Fruit fly (Drosophila melanogaster) whole organism, adult: Measurements from ENCODE around the gene Liprin-beta.

Experiments
- CG11617 ChIP-seq: fragments of 200-800 bp; sonication (Bioruptor generic); optimal IDR thresholded peaks from 2 replicates; lab custom pipeline; 2017; ENCODE audit warnings: mild to moderate bottlenecking, missing biosample characterization, missing genetic modification reagents, missing genetic modification characterization
- CG12768 ChIP-seq: fragments of 200-800 bp; sonication (Bioruptor generic); optimal IDR thresholded peaks from 2 replicates; lab custom pipeline; 2017; ENCODE audit warnings: missing biosample characterization, missing genetic modification characterization, mild to moderate bottlenecking, moderate library complexity, missing genetic modification reagents
- CG14711 ChIP-seq: fragments of 200-800 bp; sonication (Bioruptor generic); optimal IDR thresholded peaks from 2 replicates; lab custom pipeline; 2018; ENCODE audit warnings: missing biosample characterization, mild to moderate bottlenecking, missing genetic modification characterization, moderate library complexity
- CG1620 ChIP-seq: fragments of 200-800 bp; sonication (Bioruptor generic); optimal IDR thresholded peaks from 2 replicates; lab custom pipeline; 2016; ENCODE audit warnings: missing biosample characterization, missing genetic modification characterization
- CG33017 ChIP-seq: fragments of 200-800 bp; sonication (Bioruptor generic); optimal IDR thresholded peaks from 2 replicates; lab custom pipeline; 2018; ENCODE audit warnings: missing biosample characterization, mild to moderate bottlenecking, missing genetic modification characterization, moderate library complexity
- CG5204 ChIP-seq: fragments of 200-800 bp; sonication (Bioruptor generic); optimal IDR thresholded peaks from 2 replicates; lab custom pipeline; 2016; ENCODE audit warnings: missing biosample characterization, missing genetic modification characterization
- CG7045 ChIP-seq: fragments of 200-800 bp; sonication (Bioruptor generic); optimal IDR thresholded peaks from 2 replicates; lab custom pipeline; 2017; ENCODE audit warnings: missing biosample characterization, mild to moderate bottlenecking, missing genetic modification characterization
- CG7101 ChIP-seq: fragments of 200-800 bp; sonication (Bioruptor generic); optimal IDR thresholded peaks from 2 replicates; lab custom pipeline; 2018; ENCODE audit warnings: missing biosample characterization, mild to moderate bottlenecking, missing genetic modification characterization, moderate library complexity
- Clk ChIP-seq: fragments of 200-800 bp; sonication (Bioruptor generic); optimal IDR thresholded peaks from 2 replicates; lab custom pipeline; 2017; ENCODE audit warnings: missing biosample characterization, missing genetic modification characterization
- Crg-1 ChIP-seq: fragments of 200-800 bp; sonication (Bioruptor generic); optimal IDR thresholded peaks from 2 replicates; lab custom pipeline; 2016; ENCODE audit warnings: missing biosample characterization, missing genetic modification characterization
- Hr96 ChIP-seq: fragments of 200-800 bp; sonication (Bioruptor generic); optimal IDR thresholded peaks from 2 replicates; lab custom pipeline; 2016; ENCODE audit warnings: missing biosample characterization, missing genetic modification characterization
- Mnt ChIP-seq: fragments of 200-800 bp; sonication (Bioruptor generic); optimal IDR thresholded peaks from 2 replicates; lab custom pipeline; 2016; ENCODE audit warnings: missing biosample characterization, mild to moderate bottlenecking, missing genetic modification characterization
- bab1 ChIP-seq: fragments of 200-800 bp; sonication (Bioruptor generic); optimal IDR thresholded peaks from 3 replicates; lab custom pipeline; 2019; ENCODE audit warnings: missing biosample characterization, mild to moderate bottlenecking, missing genetic modification characterization, moderate library complexity
- cic ChIP-seq: fragments of 200-800 bp; sonication (Bioruptor generic); optimal IDR thresholded peaks from 2 replicates; lab custom pipeline; 2017; ENCODE audit warnings: missing biosample characterization, mild to moderate bottlenecking, missing genetic modification characterization, moderate library complexity
- cnc ChIP-seq, 2 experiments: fragments of >200 bp; optimal IDR thresholded peaks; 2 replicates each; lab custom pipeline; 2017
- kay ChIP-seq: fragments of 200-800 bp; sonication (Bioruptor generic); peaks from one replicate; lab custom pipeline; 2016; ENCODE audit warnings: missing biosample characterization, missing genetic modification characterization, borderline replicate concordance
- ovo ChIP-seq: fragments of 200-800 bp; sonication (Bioruptor generic); optimal IDR thresholded peaks from 2 replicates; lab custom pipeline; 2016; ENCODE audit warnings: missing biosample characterization, missing genetic modification characterization
- pad ChIP-seq: fragments of 200-800 bp; sonication (Bioruptor generic); optimal IDR thresholded peaks from 3 replicates; lab custom pipeline; 2017; ENCODE audit warnings: missing biosample characterization, missing genetic modification characterization, mild to moderate bottlenecking, moderate library complexity, missing genetic modification reagents
- tj ChIP-seq: fragments of 200-800 bp; sonication (Bioruptor generic); optimal IDR thresholded peaks from 3 replicates; lab custom pipeline; 2017; ENCODE audit warnings: missing biosample characterization, mild to moderate bottlenecking, missing genetic modification characterization, moderate library complexity
- toe ChIP-seq: fragments of 200-800 bp; sonication (Bioruptor generic); optimal IDR thresholded peaks from 2 replicates; lab custom pipeline; 2016; ENCODE audit warnings: missing biosample characterization, missing genetic modification characterization

Gene Liprin-beta

dm6 chr3L:13478339-13479203 is 34.5 kb upstream of the Liprin-beta start:
- no peak for TF ChIP-seq tj (GFP tag; lab: Kevin White, UChicago)
- TF ChIP-seq cnc (optimal IDR thresholded peaks at IDR 0.05; lab: Kevin White, UChicago): peak in 1 of 2 experiments; percentile 71

dm6 chr3L:13479204-13479600 is 33.9 kb upstream of the Liprin-beta start:
- no peak for TF ChIP-seq CG5204 (GFP tag; lab: Kevin White, UChicago)
- TF ChIP-seq Hr96 (GFP tag; lab: Kevin White, UChicago): no peak
- peak; percentile 8 for TF ChIP-seq CG12768 (GFP tag; lab: Kevin White, UChicago)

- TF ChIP-seq CG7045 (GFP tag; lab: Kevin White, UChicago) (peak; percentile 76), Clk (no peak), kay (GFP tag; lab: Kevin White, UChicago) (no peak), CG5204 (GFP tag; lab: Kevin White, UChicago) (peak; percentile 80), bab1 (GFP tag; lab: Kevin White, UChicago) (no peak), toe (GFP tag; lab: Kevin White, UChicago) (peak; percentile 61), Crg-1 (GFP tag; lab: Kevin White, UChicago) (no peak), pad (GFP tag; lab: Kevin White, UChicago) (peak; percentile 7), Mnt (no peak), ovo (GFP tag; lab: Kevin White, UChicago) (no peak), CG12768 (GFP tag; lab: Kevin White, UChicago) (peak; percentile 69), CG1620 (no peak), cic (GFP tag; lab: Kevin White, UChicago) (no peak), Hr96 (GFP tag; lab: Kevin White, UChicago) (peak; percentile 60), CG14711 (tag; lab: Kevin White, UChicago) (peak; percentile 12), CG33017 (tag; lab: Kevin White, UChicago) (peak; percentile 56), tj (GFP tag; lab: Kevin White, UChicago) (no peak), cnc (optimal IDR thresholded peaks at IDR 0.05; lab: Kevin White, UChicago) (no peak), CG7101 (tag; lab: Kevin White, UChicago) (peak; percentile 13), CG11617 (GFP tag; lab: Kevin White, UChicago) (peak; percentile 67)
Observed at dm6 chr3L:13479609-13480240, 33.3 kb upstream of the Liprin-beta start.

dm6 chr3L:13480241-13480627 is 32.8 kb upstream of the Liprin-beta start:
- TF ChIP-seq cic (GFP tag; lab: Kevin White, UChicago) (peak; percentile 94), Crg-1 (GFP tag; lab: Kevin White, UChicago) (no peak), CG14711 (tag; lab: Kevin White, UChicago) (no peak), Clk (no peak), bab1 (GFP tag; lab: Kevin White, UChicago) (peak; percentile 19), CG12768 (GFP tag; lab: Kevin White, UChicago) (no peak), CG7045 (GFP tag; lab: Kevin White, UChicago) (no peak), Hr96 (GFP tag; lab: Kevin White, UChicago) (peak; percentile 21), CG7101 (tag; lab: Kevin White, UChicago) (peak; percentile 21), ovo (GFP tag; lab: Kevin White, UChicago) (no peak), Mnt (peak; percentile 37), CG11617 (GFP tag; lab: Kevin White, UChicago) (peak; percentile 7), toe (GFP tag; lab: Kevin White, UChicago) (no peak), CG1620 (no peak), pad (GFP tag; lab: Kevin White, UChicago) (no peak)

dm6 chr3L:13486041-13486859 is 26.8 kb upstream of the Liprin-beta start, which contains the start of the genes Abp1 and Tgi:
Gene Abp1 (minus strand): TSS chr3L:13486280.
Gene Tgi (plus strand): TSS chr3L:13486797.
- no peak for TF ChIP-seq kay (GFP tag; lab: Kevin White, UChicago)
- TF ChIP-seq CG33017 (tag; lab: Kevin White, UChicago): no peak
- TF ChIP-seq ovo (GFP tag; lab: Kevin White, UChicago): no peak
- TF ChIP-seq CG7101 (tag; lab: Kevin White, UChicago): peak; percentile 39
- peak; percentile 61 for TF ChIP-seq CG1620
- no peak for TF ChIP-seq cic (GFP tag; lab: Kevin White, UChicago)
- TF ChIP-seq toe (GFP tag; lab: Kevin White, UChicago): peak; percentile 31
- TF ChIP-seq Clk: no peak
- TF ChIP-seq tj (GFP tag; lab: Kevin White, UChicago): no peak
- TF ChIP-seq cnc (optimal IDR thresholded peaks at IDR 0.05; lab: Kevin White, UChicago): no peak
- TF ChIP-seq CG12768 (GFP tag; lab: Kevin White, UChicago): no peak
- no peak for TF ChIP-seq CG7045 (GFP tag; lab: Kevin White, UChicago)
- TF ChIP-seq bab1 (GFP tag; lab: Kevin White, UChicago): peak; percentile 10
- peak; percentile 31 for TF ChIP-seq pad (GFP tag; lab: Kevin White, UChicago)
- TF ChIP-seq CG14711 (tag; lab: Kevin White, UChicago): no peak
- peak; percentile 6 for TF ChIP-seq Hr96 (GFP tag; lab: Kevin White, UChicago)
- no peak for TF ChIP-seq CG11617 (GFP tag; lab: Kevin White, UChicago)
- no peak for TF ChIP-seq Crg-1 (GFP tag; lab: Kevin White, UChicago)
- no peak for TF ChIP-seq CG5204 (GFP tag; lab: Kevin White, UChicago)
- peak; percentile 13 for TF ChIP-seq Mnt
